Worm (Caenorhabditis elegans): ENCODE data around the gene tbc-3.

The tbc-3 gene

ce11 chrIV:9861921-9862320 is 36.9 kb upstream of the tbc-3 start, which contains the start of gene K07F5.14:
K07F5.14 (plus strand) TSS chrIV:9862221.
- TF ChIP-seq klf-2 (GFP tag; conservative IDR thresholded peaks at IDR 0.05) (no peak), med-1 (GFP tag; optimal IDR thresholded peaks at IDR 0.05; ENCODE audit: insufficient read depth) (no peak), tab-1 (GFP tag; IDR thresholded peaks at IDR 0.05) (no peak), T22C8.4 (GFP tag; IDR thresholded peaks at IDR 0.05) (no peak), ref-1 (GFP tag; conservative IDR thresholded peaks at IDR 0.05) (no peak)

ce11 chrIV:9863817-9864216 is 35.0 kb upstream of the tbc-3 start, which contains the start of gene K07F5.16:
K07F5.16 (plus strand) TSS chrIV:9864117.
- TF ChIP-seq T22C8.4 (GFP tag; IDR thresholded peaks at IDR 0.05) (no peak), cog-1 (tag; optimal IDR thresholded peaks at IDR 0.05) (no peak), flt-1 (GFP tag; IDR thresholded peaks at IDR 0.05) (no peak), ztf-23 (GFP tag; IDR thresholded peaks at IDR 0.05) (no peak), ztf-29 (GFP tag; IDR thresholded peaks at IDR 0.05) (no peak)

- TF ChIP-seq flt-1 (GFP tag; IDR thresholded peaks at IDR 0.05) (no peak), tab-1 (GFP tag; IDR thresholded peaks at IDR 0.05) (no peak), cog-1 (tag; optimal IDR thresholded peaks at IDR 0.05) (no peak), ztf-23 (GFP tag; IDR thresholded peaks at IDR 0.05) (no peak), klf-2 (GFP tag; conservative IDR thresholded peaks at IDR 0.05) (no peak), ref-1 (GFP tag; conservative IDR thresholded peaks at IDR 0.05) (no peak), med-1 (GFP tag; optimal IDR thresholded peaks at IDR 0.05; ENCODE audit: insufficient read depth) (no peak), ztf-29 (GFP tag; IDR thresholded peaks at IDR 0.05) (no peak), T22C8.4 (GFP tag; IDR thresholded peaks at IDR 0.05) (no peak)
These were observed 34.0 kb upstream of the tbc-3 start, which contains the start of the genes K07F5.15 and K07F5.22 for ce11 chrIV:9864778-9865177. K07F5.15 (plus strand) TSS chrIV:9865078. K07F5.22 (plus strand) TSS chrIV:9865078.

- no peak for TF ChIP-seq tab-1 (GFP tag; IDR thresholded peaks at IDR 0.05)
- no peak for TF ChIP-seq cog-1 (tag; optimal IDR thresholded peaks at IDR 0.05)
- no peak for TF ChIP-seq T22C8.4 (GFP tag; IDR thresholded peaks at IDR 0.05)
- no peak for TF ChIP-seq flt-1 (GFP tag; IDR thresholded peaks at IDR 0.05)
- no peak for TF ChIP-seq ztf-23 (GFP tag; IDR thresholded peaks at IDR 0.05)
- TF ChIP-seq klf-2 (GFP tag; conservative IDR thresholded peaks at IDR 0.05), result no peak
- no peak for TF ChIP-seq ztf-29 (GFP tag; IDR thresholded peaks at IDR 0.05)
- TF ChIP-seq ref-1 (GFP tag; conservative IDR thresholded peaks at IDR 0.05), result no peak
- TF ChIP-seq med-1 (GFP tag; optimal IDR thresholded peaks at IDR 0.05; ENCODE audit: insufficient read depth), result no peak
These were observed 31.9 kb upstream of the tbc-3 start for ce11 chrIV:9866865-9867264.

ce11 chrIV:9867915-9868314 is 30.9 kb upstream of the tbc-3 start:
- TF ChIP-seq ref-1 (GFP tag; conservative IDR thresholded peaks at IDR 0.05) (no peak), ztf-29 (GFP tag; IDR thresholded peaks at IDR 0.05) (no peak), klf-2 (GFP tag; conservative IDR thresholded peaks at IDR 0.05) (no peak), flt-1 (GFP tag; IDR thresholded peaks at IDR 0.05) (no peak), cog-1 (tag; optimal IDR thresholded peaks at IDR 0.05) (no peak), med-1 (GFP tag; optimal IDR thresholded peaks at IDR 0.05; ENCODE audit: insufficient read depth) (no peak), ztf-23 (GFP tag; IDR thresholded peaks at IDR 0.05) (no peak), tab-1 (GFP tag; IDR thresholded peaks at IDR 0.05) (no peak), T22C8.4 (GFP tag; IDR thresholded peaks at IDR 0.05) (no peak)

ce11 chrIV:9869344-9869743 is 29.5 kb upstream of the tbc-3 start:
- TF ChIP-seq tab-1 (GFP tag; IDR thresholded peaks at IDR 0.05) (no peak), cog-1 (tag; optimal IDR thresholded peaks at IDR 0.05) (no peak), flt-1 (GFP tag; IDR thresholded peaks at IDR 0.05) (no peak), ref-1 (GFP tag; conservative IDR thresholded peaks at IDR 0.05) (no peak), med-1 (GFP tag; optimal IDR thresholded peaks at IDR 0.05; ENCODE audit: insufficient read depth) (no peak), klf-2 (GFP tag; conservative IDR thresholded peaks at IDR 0.05) (no peak), T22C8.4 (GFP tag; IDR thresholded peaks at IDR 0.05) (no peak), ztf-29 (GFP tag; IDR thresholded peaks at IDR 0.05) (no peak), ztf-23 (GFP tag; IDR thresholded peaks at IDR 0.05) (no peak)

ce11 chrIV:9872210-9872609 is 26.6 kb upstream of the tbc-3 start:
- TF ChIP-seq ztf-23 (GFP tag; IDR thresholded peaks at IDR 0.05) (no peak), cog-1 (tag; optimal IDR thresholded peaks at IDR 0.05) (no peak), med-1 (GFP tag; optimal IDR thresholded peaks at IDR 0.05; ENCODE audit: insufficient read depth) (no peak), ztf-29 (GFP tag; IDR thresholded peaks at IDR 0.05) (no peak), klf-2 (GFP tag; conservative IDR thresholded peaks at IDR 0.05) (no peak), tab-1 (GFP tag; IDR thresholded peaks at IDR 0.05) (no peak), flt-1 (GFP tag; IDR thresholded peaks at IDR 0.05) (no peak), T22C8.4 (GFP tag; IDR thresholded peaks at IDR 0.05) (no peak), ref-1 (GFP tag; conservative IDR thresholded peaks at IDR 0.05) (no peak)

- TF ChIP-seq flt-1 (GFP tag; IDR thresholded peaks at IDR 0.05) (no peak), ztf-29 (GFP tag; IDR thresholded peaks at IDR 0.05) (no peak), ztf-23 (GFP tag; IDR thresholded peaks at IDR 0.05) (no peak), med-1 (GFP tag; optimal IDR thresholded peaks at IDR 0.05; ENCODE audit: insufficient read depth) (no peak), ref-1 (GFP tag; conservative IDR thresholded peaks at IDR 0.05) (no peak), klf-2 (GFP tag; conservative IDR thresholded peaks at IDR 0.05) (no peak), tab-1 (GFP tag; IDR thresholded peaks at IDR 0.05) (no peak), T22C8.4 (GFP tag; IDR thresholded peaks at IDR 0.05) (no peak), cog-1 (tag; optimal IDR thresholded peaks at IDR 0.05) (no peak)
These were observed 26.0 kb upstream of the tbc-3 start for ce11 chrIV:9872786-9873185.

ce11 chrIV:9873837-9874236 is 25.0 kb upstream of the tbc-3 start:
- no peak for TF ChIP-seq T22C8.4 (GFP tag; IDR thresholded peaks at IDR 0.05)

ce11 chrIV:9875646-9876045 is 23.2 kb upstream of the tbc-3 start:
- no peak for TF ChIP-seq med-1 (GFP tag; optimal IDR thresholded peaks at IDR 0.05; ENCODE audit: insufficient read depth)
- no peak for TF ChIP-seq cog-1 (tag; optimal IDR thresholded peaks at IDR 0.05)
- no peak for TF ChIP-seq ztf-29 (GFP tag; IDR thresholded peaks at IDR 0.05)
- TF ChIP-seq ref-1 (GFP tag; conservative IDR thresholded peaks at IDR 0.05), result no peak
- TF ChIP-seq klf-2 (GFP tag; conservative IDR thresholded peaks at IDR 0.05), result no peak
- no peak for TF ChIP-seq ztf-23 (GFP tag; IDR thresholded peaks at IDR 0.05)
- no peak for TF ChIP-seq tab-1 (GFP tag; IDR thresholded peaks at IDR 0.05)
- no peak for TF ChIP-seq T22C8.4 (GFP tag; IDR thresholded peaks at IDR 0.05)
- no peak for TF ChIP-seq flt-1 (GFP tag; IDR thresholded peaks at IDR 0.05)

Data from whole organism, midembryonic.